Fruit fly (Drosophila melanogaster): ENCODE measurements around the gene Galk.

- TF ChIP-seq Asciz (GFP tag; optimal IDR thresholded peaks at IDR 0.05) = no peak
- TF ChIP-seq CG5245 (GFP tag; optimal IDR thresholded peaks at IDR 0.05) = no peak
- TF ChIP-seq Ptx1 (GFP tag; IDR thresholded peaks at IDR 0.05) = no peak
- no peak for TF ChIP-seq CG7556 (GFP tag; optimal IDR thresholded peaks at IDR 0.05)
- TF ChIP-seq corto (GFP tag; optimal IDR thresholded peaks at IDR 0.05) = no peak
- TF ChIP-seq CG7271 (tag; optimal IDR thresholded peaks at IDR 0.05) = no peak
- no peak for TF ChIP-seq Abd-B (GFP tag; optimal IDR thresholded peaks at IDR 0.05)
- no peak for TF ChIP-seq Max (GFP tag; optimal IDR thresholded peaks at IDR 0.05)
Measured at dm6 chr3L:8996899-8997685, 11.2 kb upstream of the Galk start.
